Fruit fly (Drosophila melanogaster): ENCODE results near the gene CG8475.

DNA sequence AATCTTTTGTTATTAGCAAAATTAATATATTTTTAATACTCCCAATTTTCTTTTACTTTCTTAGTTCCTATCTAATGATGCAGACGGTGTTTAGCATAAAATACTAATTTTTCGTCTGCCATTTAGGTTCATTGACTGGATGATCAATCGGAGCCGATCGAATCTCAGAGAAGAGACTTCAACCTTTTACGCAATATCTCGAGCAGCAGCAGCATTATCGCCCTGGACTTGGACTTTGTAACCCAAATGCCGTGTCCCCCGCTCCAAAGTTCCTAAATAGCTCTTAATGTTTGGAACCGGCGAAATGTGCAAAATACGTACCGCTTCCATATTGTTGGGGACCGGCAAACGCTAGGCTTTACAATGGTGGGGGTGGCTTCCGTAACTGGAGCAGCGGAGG, 7.6 kb upstream of the CG8475 start:
- TF ChIP-seq ttk (optimal IDR thresholded peaks at IDR 0.05), result no peak
- TF ChIP-seq Sin3A (optimal IDR thresholded peaks at IDR 0.05), result no peak
- TF ChIP-seq h (optimal IDR thresholded peaks at IDR 0.05), result no peak
- no peak for TF ChIP-seq Myc (optimal IDR thresholded peaks at IDR 0.05)
- no peak for TF ChIP-seq psq (optimal IDR thresholded peaks at IDR 0.05)
- TF ChIP-seq insv (optimal IDR thresholded peaks at IDR 0.05), result no peak
